Worm (Caenorhabditis elegans) whole organism, young adult: ENCODE data around the gene ghi-1.

Experiments
- F22D6.2 ChIP-seq: sonication (generic microtip); optimal IDR thresholded peaks from 2 replicates; lab custom pipeline; 2016; ENCODE audit warnings: mild to moderate bottlenecking, missing genetic modification characterization, missing compliant biosample characterization
- F37B4.10 ChIP-seq: fragments of 200-800 bp; sonication (Bioruptor generic); IDR thresholded peaks from 2 replicates; pipeline ENCODE4 v1.3.6; 2022; ENCODE audit warnings: missing genetic modification characterization, missing compliant biosample characterization
- F57A8.1 ChIP-seq: fragments of 200-800 bp; sonication (Bioruptor generic); optimal IDR thresholded peaks from 2 replicates; lab custom pipeline; 2018; ENCODE audit warnings: mild to moderate bottlenecking, missing genetic modification characterization, moderate library complexity, missing compliant biosample characterization
- K11D2.4 ChIP-seq: fragments of 200-800 bp; sonication (Bioruptor generic); IDR thresholded peaks from 2 replicates; pipeline ENCODE4 v1.3.6; 2022; ENCODE audit warnings: missing genetic modification reagents, missing genetic modification characterization, missing compliant biosample characterization
- Y79H2A.3 ChIP-seq: fragments of 200-800 bp; sonication (Bioruptor generic); conservative IDR thresholded peaks from 2 replicates; pipeline ENCODE4 v1.3.6; 2022; ENCODE audit warnings: missing genetic modification reagents, missing genetic modification characterization, missing compliant biosample characterization
- akir-1 ChIP-seq: fragments of 200-800 bp; sonication (Bioruptor generic); optimal IDR thresholded peaks from 2 replicates; lab custom pipeline; 2018; ENCODE audit warnings: mild to moderate bottlenecking, missing genetic modification characterization, moderate library complexity, missing compliant biosample characterization
- bed-2 ChIP-seq: fragments of 200-800 bp; sonication (Bioruptor generic); IDR thresholded peaks from 2 replicates; pipeline ENCODE4 v1.3.6; 2022; ENCODE audit warnings: missing genetic modification reagents, missing genetic modification characterization, missing compliant biosample characterization
- cebp-1 ChIP-seq, 2 experiments: fragments of 200-800 bp in 1 of 2; sonication (Bioruptor generic) in 1 of 2; sonication (generic microtip) in 1 of 2; IDR thresholded peaks in 1 of 2; optimal IDR thresholded peaks in 1 of 2; 2 replicates each; pipeline versions ENCODE4 v1.3.6 to Lab custom; 2017 to 2022; ENCODE audit warnings: missing compliant biosample characterization in 2 of 2, missing genetic modification characterization in 2 of 2, mild to moderate bottlenecking in 1 of 2, missing genetic modification reagents in 1 of 2, moderate library complexity in 1 of 2
- ceh-40 ChIP-seq: fragments of 200-800 bp; sonication (Bioruptor generic); IDR thresholded peaks from 2 replicates; pipeline ENCODE4 v1.3.6; 2022; ENCODE audit warnings: missing genetic modification characterization, missing compliant biosample characterization
- dox-1 ChIP-seq: fragments of 200-800 bp; sonication (Bioruptor generic); IDR thresholded peaks from 2 replicates; pipeline ENCODE4 v1.3.6; 2022; ENCODE audit warnings: missing genetic modification reagents, missing genetic modification characterization, missing compliant biosample characterization
- dpff-1 ChIP-seq: sonication (generic microtip); optimal IDR thresholded peaks from 2 replicates; lab custom pipeline; 2017; ENCODE audit warnings: mild to moderate bottlenecking, missing genetic modification characterization, missing compliant biosample characterization
- egrh-3 ChIP-seq: fragments of 200-800 bp; sonication (Bioruptor generic); IDR thresholded peaks from 2 replicates; pipeline ENCODE4 v1.3.6; 2022; ENCODE audit warnings: missing genetic modification reagents, missing genetic modification characterization, missing compliant biosample characterization
- hmg-1.2 ChIP-seq: fragments of 200-800 bp; sonication (Bioruptor generic); IDR thresholded peaks from 2 replicates; pipeline ENCODE4 v1.3.6; 2022; ENCODE audit warnings: missing genetic modification reagents, missing genetic modification characterization, missing compliant biosample characterization
- let-526 ChIP-seq: fragments of 200-800 bp; sonication (Bioruptor generic); IDR thresholded peaks from 2 replicates; pipeline ENCODE4 v1.3.6; 2022; ENCODE audit warnings: missing genetic modification reagents, missing genetic modification characterization, missing compliant biosample characterization
- lin-26 ChIP-seq: fragments of 200-800 bp; sonication (Bioruptor generic); IDR thresholded peaks from 2 replicates; pipeline ENCODE4 v1.3.6; 2022; ENCODE audit warnings: missing genetic modification reagents, missing genetic modification characterization, missing compliant biosample characterization
- lin-40 ChIP-seq: sonication (generic microtip); optimal IDR thresholded peaks from 2 replicates; lab custom pipeline; 2016; ENCODE audit warnings: missing genetic modification characterization, mild to moderate bottlenecking, missing compliant biosample characterization, missing genotype, missing genetic modification reagents
- lin-54 ChIP-seq: fragments of 200-800 bp; sonication (Bioruptor generic); optimal IDR thresholded peaks from 2 replicates; lab custom pipeline; 2018; ENCODE audit warnings: mild to moderate bottlenecking, missing genetic modification characterization, missing compliant biosample characterization
- madf-10 ChIP-seq: sonication (generic microtip); optimal IDR thresholded peaks from 2 replicates; lab custom pipeline; 2016; ENCODE audit warnings: mild to moderate bottlenecking, missing genetic modification characterization, missing compliant biosample characterization
- madf-3 ChIP-seq: fragments of 200-800 bp; sonication (Bioruptor generic); IDR thresholded peaks from 2 replicates; pipeline ENCODE4 v1.3.6; 2022; ENCODE audit warnings: missing genetic modification reagents, missing genetic modification characterization, missing compliant biosample characterization
- mes-4 ChIP-seq: sonication (generic microtip); optimal IDR thresholded peaks from 2 replicates; lab custom pipeline; 2016; ENCODE audit warnings: missing genotype, missing genetic modification characterization, missing compliant biosample characterization
- mxl-1 ChIP-seq: sonication (generic microtip); optimal IDR thresholded peaks from 2 replicates; lab custom pipeline; 2016; ENCODE audit warnings: missing genetic modification characterization, missing compliant biosample characterization
- nfyb-1 ChIP-seq: fragments of 200-800 bp; sonication (Bioruptor generic); IDR thresholded peaks from 2 replicates; pipeline ENCODE4 v1.3.6; 2022; ENCODE audit warnings: missing genetic modification reagents, missing genetic modification characterization, missing compliant biosample characterization
- nhr-179 ChIP-seq: sonication (generic microtip); optimal IDR thresholded peaks from 2 replicates; lab custom pipeline; 2016; ENCODE audit warnings: mild to moderate bottlenecking, missing genetic modification characterization, missing compliant biosample characterization
- pbrm-1 ChIP-seq: fragments of 200-800 bp; sonication (Bioruptor generic); IDR thresholded peaks from 2 replicates; pipeline ENCODE4 v1.3.6; 2022; ENCODE audit warnings: missing genetic modification reagents, missing genetic modification characterization, missing compliant biosample characterization
- repo-1 ChIP-seq: sonication (generic microtip); optimal IDR thresholded peaks from 2 replicates; lab custom pipeline; 2017; ENCODE audit warnings: mild to moderate bottlenecking, missing genetic modification characterization, missing compliant biosample characterization
- snpc-1.3 ChIP-seq: sonication (generic microtip); optimal IDR thresholded peaks from 2 replicates; lab custom pipeline; 2017; ENCODE audit warnings: missing genetic modification characterization, mild to moderate bottlenecking, missing compliant biosample characterization, antibody characterized with exemption, moderate library complexity, missing genotype, missing genetic modification reagents; ENCODE audit not compliant: insufficient read depth
- zfh-2 ChIP-seq: fragments of 200-800 bp; sonication (Bioruptor generic); conservative IDR thresholded peaks from 2 replicates; pipeline ENCODE4 v1.3.6; 2022; ENCODE audit warnings: missing genetic modification reagents, missing genetic modification characterization, missing compliant biosample characterization
- ztf-18 ChIP-seq: sonication (generic microtip); optimal IDR thresholded peaks from 2 replicates; lab custom pipeline; 2016; ENCODE audit warnings: missing genotype, mild to moderate bottlenecking, missing genetic modification characterization, missing compliant biosample characterization
- ztf-25 ChIP-seq: fragments of 200-800 bp; sonication (Bioruptor generic); IDR thresholded peaks from 2 replicates; pipeline ENCODE4 v1.3.6; 2022; ENCODE audit warnings: missing genetic modification reagents, missing genetic modification characterization, missing compliant biosample characterization
- ztf-6 ChIP-seq: fragments of 200-800 bp; sonication (Bioruptor generic); IDR thresholded peaks from 2 replicates; pipeline ENCODE4 v1.3.6; 2022; ENCODE audit warnings: missing genetic modification reagents, missing genetic modification characterization, missing compliant biosample characterization

Gene ghi-1

DNA sequence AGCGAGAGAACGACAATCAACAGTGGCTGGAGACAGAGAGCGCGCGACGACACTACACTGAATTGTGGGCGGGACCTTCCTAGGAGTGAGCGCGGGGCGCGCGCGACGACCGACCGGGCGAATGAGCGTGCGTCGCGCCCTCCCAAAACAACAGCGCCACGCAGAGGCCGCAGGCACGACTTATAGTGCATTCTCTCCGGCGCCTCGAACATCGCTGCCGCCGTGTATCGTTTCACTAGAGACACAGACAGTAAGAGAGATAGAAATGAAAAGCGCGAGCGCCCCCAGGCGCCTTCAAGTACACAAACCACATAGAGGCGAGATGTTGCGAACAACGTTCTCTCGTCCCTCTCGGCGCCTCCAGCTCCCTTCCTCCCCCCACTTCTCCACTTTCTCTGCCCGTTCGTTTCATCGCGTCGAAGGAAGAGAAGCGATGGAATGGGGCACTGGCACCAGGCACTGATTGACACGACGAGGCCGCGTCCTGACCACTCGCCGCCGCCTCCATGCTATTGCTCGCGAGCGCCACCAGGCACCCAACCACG lies 26.6 kb upstream of the ghi-1 start (continued):
- TF ChIP-seq ceh-40 (GFP tag; lab: Robert Waterston, UW) (no peak), cebp-1 (GFP tag; IDR thresholded peaks at IDR 0.05; lab: Robert Waterston, UW) (peak; percentile 71), cebp-1 (tag; optimal IDR thresholded peaks at IDR 0.05; lab: Kevin White, UChicago) (peak; percentile 89), egrh-3 (GFP tag; lab: Robert Waterston, UW) (peak; percentile 92), F37B4.10 (GFP tag; lab: Robert Waterston, UW) (0 out of 2 replicates have a peak, but pooled peaks have one; percentile 12), lin-54 (peak; percentile 49), akir-1 (GFP tag; lab: Kevin White, UChicago) (no peak), ztf-18 (tag; lab: Kevin White, UChicago) (peak; percentile 55), zfh-2 (peak; percentile 100), dpff-1 (no peak), nfyb-1 (GFP tag; lab: Robert Waterston, UW) (peak; percentile 79), bed-2 (GFP tag; lab: Robert Waterston, UW) (0 out of 2 replicates have a peak, but pooled peaks have one; percentile 53), lin-40 (tag; lab: Kevin White, UChicago) (peak; percentile 86), dox-1 (GFP tag; lab: Robert Waterston, UW) (peak; percentile 87), F22D6.2 (tag; lab: Kevin White, UChicago) (peak; percentile 43), Y79H2A.3 (GFP tag; lab: Robert Waterston, UW) (no peak)

DNA sequence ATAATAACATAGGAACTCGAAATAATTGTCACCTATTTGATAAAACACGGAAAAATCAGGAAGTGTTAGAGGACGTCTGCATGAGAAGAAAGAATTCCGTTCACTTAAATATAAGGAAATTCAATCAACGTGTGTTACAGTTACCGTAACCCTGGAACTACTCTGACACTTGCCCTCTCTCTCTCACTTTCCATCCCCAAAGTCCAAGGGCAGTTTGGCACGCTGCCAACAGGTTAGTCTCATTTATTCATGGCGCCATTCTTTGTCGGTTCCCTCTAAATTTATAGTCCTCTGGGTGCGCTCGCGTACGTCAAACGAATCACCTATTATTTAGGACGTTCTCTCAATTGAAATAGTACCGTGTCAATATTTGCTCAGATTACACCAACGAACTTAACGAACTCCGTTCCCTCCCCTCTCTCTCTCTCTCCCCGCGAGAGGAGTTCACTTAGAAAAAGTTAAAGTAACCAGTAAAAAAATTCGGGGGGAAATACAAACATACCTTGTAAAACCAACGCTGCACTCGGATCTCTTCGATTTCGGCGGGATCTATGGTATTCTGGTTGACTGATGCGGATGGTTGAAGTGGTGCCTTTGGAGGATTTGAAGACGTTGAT lies 25.8 kb upstream of the ghi-1 start:
- TF ChIP-seq repo-1 (tag; lab: Kevin White, UChicago) (no peak), ztf-25 (no peak), let-526 (0 out of 2 replicates have a peak, but pooled peaks have one; percentile 43)
- TF ChIP-seq, all 124 proteins: peak for 1

DNA sequence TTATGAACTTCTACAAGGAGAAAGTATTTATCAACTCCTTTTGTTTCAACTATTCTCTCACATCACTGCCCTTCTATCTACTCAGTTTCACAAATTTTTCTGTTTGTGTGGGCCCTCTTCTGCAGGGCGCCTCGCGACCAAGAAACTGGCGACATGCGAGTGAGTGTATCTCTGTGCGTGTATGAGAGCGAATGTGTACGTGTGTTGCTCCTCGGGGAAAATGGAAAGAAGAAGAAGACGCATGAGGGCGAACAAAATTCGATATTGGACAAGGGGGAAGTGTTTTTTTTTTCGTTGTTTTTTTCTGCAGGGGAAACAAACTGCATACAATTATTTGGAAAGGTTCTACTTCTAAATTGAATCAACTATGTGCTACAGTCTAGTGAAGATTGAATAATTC lies 25.0 kb upstream of the ghi-1 start:
- TF ChIP-seq zfh-2 (0 out of 2 replicates have a peak, but pooled peaks have one; percentile 6), snpc-1.3 (tag; lab: Kevin White, UChicago) (no peak), madf-3 (GFP tag; lab: Robert Waterston, UW) (0 out of 2 replicates have a peak, but pooled peaks have one; percentile 40), hmg-1.2 (0 out of 2 replicates have a peak, but pooled peaks have one; percentile 13)

- no peak for TF ChIP-seq nhr-179 (tag; lab: Kevin White, UChicago)
- 0 out of 2 replicates have a peak, but pooled peaks have one; percentile 18 for TF ChIP-seq K11D2.4 (GFP tag; lab: Robert Waterston, UW)
- TF ChIP-seq Y79H2A.3 (GFP tag; lab: Robert Waterston, UW): no peak
- TF ChIP-seq pbrm-1: 0 out of 2 replicates have a peak, but pooled peaks have one; percentile 15
- TF ChIP-seq lin-26 (GFP tag; lab: Robert Waterston, UW): no peak
- TF ChIP-seq, all 124 proteins: peak for 2
Observed at ce11 chrII:11622605-11623004, 23.9 kb upstream of the ghi-1 start.

DNA sequence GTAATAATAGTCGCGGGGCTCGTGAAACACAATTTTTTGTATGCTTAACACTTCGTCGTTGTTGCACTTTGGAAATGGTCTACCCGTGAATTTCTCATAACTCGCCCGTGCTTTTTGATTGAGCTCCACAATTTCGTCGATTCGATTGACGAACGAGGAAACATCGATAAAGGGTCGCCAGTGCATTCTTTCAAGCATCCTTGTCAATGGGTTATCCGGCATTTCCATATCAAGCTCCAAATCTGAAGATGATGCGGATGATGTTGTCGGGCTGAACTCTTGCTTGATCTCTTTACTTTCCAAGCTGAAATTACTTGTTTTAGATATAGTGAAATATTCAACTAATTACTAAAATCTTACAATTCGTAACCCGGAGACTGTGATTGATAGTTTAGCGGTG lies 18.6 kb upstream of the ghi-1 start:
- TF ChIP-seq pbrm-1: no peak
- no peak for TF ChIP-seq mxl-1 (tag; lab: Kevin White, UChicago)
- no peak for TF ChIP-seq madf-10 (tag; lab: Kevin White, UChicago)
- no peak for TF ChIP-seq ztf-6 (GFP tag; lab: Robert Waterston, UW)
- TF ChIP-seq mes-4 (tag; lab: Kevin White, UChicago): no peak
- TF ChIP-seq F57A8.1 (GFP tag; lab: Kevin White, UChicago): no peak
